Worm (Caenorhabditis elegans): ENCODE measurements around the gene srx-54.

DNA sequence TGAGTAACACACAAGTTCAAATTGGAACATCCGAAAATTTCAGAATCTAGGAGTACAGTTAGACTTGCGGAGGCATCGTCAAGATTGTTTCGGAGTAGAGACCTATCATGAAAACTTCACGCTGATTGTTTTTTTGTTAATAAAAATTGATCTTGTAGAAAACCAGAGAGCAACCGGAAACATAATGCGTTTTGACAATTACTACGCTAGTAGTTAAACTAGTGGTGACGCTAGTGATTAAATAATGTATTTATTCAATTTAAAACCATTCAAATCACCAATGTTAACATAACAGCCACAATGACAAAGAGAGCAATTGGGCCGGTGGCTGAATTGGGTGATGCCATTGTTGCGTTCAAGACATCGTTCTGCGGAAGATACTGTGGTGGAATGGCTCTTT lies 44.7 kb downstream of the srx-54 start, which contains the start of gene F49H6.17:
- no peak for TF ChIP-seq ztf-4 (tag; optimal IDR thresholded peaks at IDR 0.05)
- no peak for TF ChIP-seq ztf-11 (tag; optimal IDR thresholded peaks at IDR 0.05)
- TF ChIP-seq Y55F3AM.14 (GFP tag; optimal IDR thresholded peaks at IDR 0.05), result no peak
- no peak for TF ChIP-seq elt-1 (tag; optimal IDR thresholded peaks at IDR 0.05)
- TF ChIP-seq nhr-237 (tag; optimal IDR thresholded peaks at IDR 0.05), result no peak
- no peak for TF ChIP-seq snpc-4 (tag; optimal IDR thresholded peaks at IDR 0.05)
- TF ChIP-seq lsy-2 (tag; optimal IDR thresholded peaks at IDR 0.05), result no peak
- no peak for TF ChIP-seq unc-62 (GFP tag; optimal IDR thresholded peaks at IDR 0.05)
- no peak for TF ChIP-seq nhr-21 (tag; optimal IDR thresholded peaks at IDR 0.05)
- TF ChIP-seq ama-1 (optimal IDR thresholded peaks at IDR 0.05), result no peak
- TF ChIP-seq unc-55 (GFP tag; optimal IDR thresholded peaks at IDR 0.05), result no peak
- no peak for TF ChIP-seq lin-13 (GFP tag; optimal IDR thresholded peaks at IDR 0.05)
- TF ChIP-seq nhr-11 (tag; optimal IDR thresholded peaks at IDR 0.05), result no peak
